Worm (Caenorhabditis elegans): Measurements from ENCODE around the gene ZK792.5.

ZK792.5 gene

ce11 chrIV:11681905-11682304, 6.0 kb downstream of the ZK792.5 start, which contains the start of gene ZK792.4:
Gene ZK792.4 (minus strand): TSS chrIV:11682005.
- no peak for TF ChIP-seq mml-1 (tag; optimal IDR thresholded peaks at IDR 0.05)
- no peak for TF ChIP-seq lin-39 (tag; optimal IDR thresholded peaks at IDR 0.05)
- TF ChIP-seq nhr-11 (tag; optimal IDR thresholded peaks at IDR 0.05) = no peak
- TF ChIP-seq elt-1 (tag; optimal IDR thresholded peaks at IDR 0.05) = no peak
- TF ChIP-seq elt-2 (tag; optimal IDR thresholded peaks at IDR 0.05) = no peak
- TF ChIP-seq ztf-11 (tag; optimal IDR thresholded peaks at IDR 0.05) = no peak
- TF ChIP-seq egl-27 (tag; optimal IDR thresholded peaks at IDR 0.05) = no peak
- TF ChIP-seq fkh-2 (tag; optimal IDR thresholded peaks at IDR 0.05) = no peak
- TF ChIP-seq snpc-4 (tag; optimal IDR thresholded peaks at IDR 0.05) = no peak
- no peak for TF ChIP-seq sea-2 (GFP tag; optimal IDR thresholded peaks at IDR 0.05)
- TF ChIP-seq ceh-28 (tag; optimal IDR thresholded peaks at IDR 0.05) = no peak
- TF ChIP-seq ceh-82 (tag; optimal IDR thresholded peaks at IDR 0.05) = no peak
- no peak for TF ChIP-seq ceh-9 (tag; optimal IDR thresholded peaks at IDR 0.05)

ce11 chrIV:11676054-11676453, 11.9 kb downstream of the ZK792.5 start, which contains the start of gene inx-9:
Gene inx-9 (plus strand): TSS chrIV:11676354.
- TF ChIP-seq ztf-11 (tag; optimal IDR thresholded peaks at IDR 0.05) = no peak
- TF ChIP-seq snpc-4 (tag; optimal IDR thresholded peaks at IDR 0.05) = no peak
- no peak for TF ChIP-seq egl-27 (tag; optimal IDR thresholded peaks at IDR 0.05)
- TF ChIP-seq lin-39 (tag; optimal IDR thresholded peaks at IDR 0.05) = no peak
- no peak for TF ChIP-seq skn-1 (tag; optimal IDR thresholded peaks at IDR 0.05)
- TF ChIP-seq nhr-67 (tag; optimal IDR thresholded peaks at IDR 0.05) = no peak
- TF ChIP-seq nhr-25 (tag; optimal IDR thresholded peaks at IDR 0.05) = no peak
- TF ChIP-seq elt-1 (tag; optimal IDR thresholded peaks at IDR 0.05) = no peak
- no peak for TF ChIP-seq ama-1 (optimal IDR thresholded peaks at IDR 0.05)
- no peak for TF ChIP-seq lin-15B (tag; optimal IDR thresholded peaks at IDR 0.05)
- TF ChIP-seq sea-2 (GFP tag; optimal IDR thresholded peaks at IDR 0.05) = no peak
- no peak for TF ChIP-seq ceh-16 (tag; optimal IDR thresholded peaks at IDR 0.05)
- TF ChIP-seq tbx-2 (tag; optimal IDR thresholded peaks at IDR 0.05) = no peak
- TF ChIP-seq zag-1 (tag; optimal IDR thresholded peaks at IDR 0.05) = no peak
- no peak for TF ChIP-seq ceh-28 (tag; optimal IDR thresholded peaks at IDR 0.05)

- no peak for TF ChIP-seq nhr-28 (tag; optimal IDR thresholded peaks at IDR 0.05)
- TF ChIP-seq R02D3.7 (tag; optimal IDR thresholded peaks at IDR 0.05) = no peak
- no peak for TF ChIP-seq nhr-11 (tag; optimal IDR thresholded peaks at IDR 0.05)
- no peak for TF ChIP-seq lin-39 (tag; optimal IDR thresholded peaks at IDR 0.05)
- TF ChIP-seq lsy-12 (tag; optimal IDR thresholded peaks at IDR 0.05) = no peak
- TF ChIP-seq ZK546.5 (tag; optimal IDR thresholded peaks at IDR 0.05) = no peak
- TF ChIP-seq fkh-10 (GFP tag; optimal IDR thresholded peaks at IDR 0.05) = no peak
- no peak for TF ChIP-seq egl-27 (tag; optimal IDR thresholded peaks at IDR 0.05)
- no peak for TF ChIP-seq jun-1 (tag; optimal IDR thresholded peaks at IDR 0.05)
- TF ChIP-seq elt-3 (tag; optimal IDR thresholded peaks at IDR 0.05) = no peak
- TF ChIP-seq ceh-16 (tag; optimal IDR thresholded peaks at IDR 0.05) = no peak
- no peak for TF ChIP-seq ama-1 (optimal IDR thresholded peaks at IDR 0.05)
- no peak for TF ChIP-seq nhr-12 (tag; optimal IDR thresholded peaks at IDR 0.05)
- no peak for TF ChIP-seq pha-4 (tag; optimal IDR thresholded peaks at IDR 0.05)
- TF ChIP-seq nhr-23 (tag; optimal IDR thresholded peaks at IDR 0.05) = no peak
- TF ChIP-seq unc-39 (tag; optimal IDR thresholded peaks at IDR 0.05) = no peak
Observed at ce11 chrIV:11673543-11673942, 14.4 kb downstream of the ZK792.5 start, which contains the start of gene inx-8. Gene inx-8 (plus strand): TSS chrIV:11673843.

ce11 chrIV:11668001-11668400, 19.9 kb downstream of the ZK792.5 start, which contains the start of gene atg-4.2:
Gene atg-4.2 (plus strand): TSS chrIV:11668024.
- TF ChIP-seq unc-62 (GFP tag; optimal IDR thresholded peaks at IDR 0.05) (no peak), ama-1 (optimal IDR thresholded peaks at IDR 0.05) (no peak), eor-1 (tag; optimal IDR thresholded peaks at IDR 0.05) (no peak), nfya-1 (tag; optimal IDR thresholded peaks at IDR 0.05; ENCODE audit: insufficient read depth) (no peak), nhr-67 (tag; optimal IDR thresholded peaks at IDR 0.05) (no peak), nhr-76 (tag; optimal IDR thresholded peaks at IDR 0.05) (no peak), mdl-1 (tag; optimal IDR thresholded peaks at IDR 0.05) (no peak), lin-39 (tag; optimal IDR thresholded peaks at IDR 0.05) (no peak), nhr-25 (tag; optimal IDR thresholded peaks at IDR 0.05) (no peak), egl-5 (tag; optimal IDR thresholded peaks at IDR 0.05) (no peak), R02D3.7 (tag; optimal IDR thresholded peaks at IDR 0.05) (no peak), zag-1 (tag; optimal IDR thresholded peaks at IDR 0.05) (no peak), nhr-237 (tag; optimal IDR thresholded peaks at IDR 0.05) (no peak), hmg-11 (tag; optimal IDR thresholded peaks at IDR 0.05) (no peak), ztf-11 (tag; optimal IDR thresholded peaks at IDR 0.05) (no peak), nhr-11 (tag; optimal IDR thresholded peaks at IDR 0.05) (no peak)
